Fruit fly (Drosophila melanogaster): ENCODE measurements around the gene ttk.

ttk gene

DNA sequence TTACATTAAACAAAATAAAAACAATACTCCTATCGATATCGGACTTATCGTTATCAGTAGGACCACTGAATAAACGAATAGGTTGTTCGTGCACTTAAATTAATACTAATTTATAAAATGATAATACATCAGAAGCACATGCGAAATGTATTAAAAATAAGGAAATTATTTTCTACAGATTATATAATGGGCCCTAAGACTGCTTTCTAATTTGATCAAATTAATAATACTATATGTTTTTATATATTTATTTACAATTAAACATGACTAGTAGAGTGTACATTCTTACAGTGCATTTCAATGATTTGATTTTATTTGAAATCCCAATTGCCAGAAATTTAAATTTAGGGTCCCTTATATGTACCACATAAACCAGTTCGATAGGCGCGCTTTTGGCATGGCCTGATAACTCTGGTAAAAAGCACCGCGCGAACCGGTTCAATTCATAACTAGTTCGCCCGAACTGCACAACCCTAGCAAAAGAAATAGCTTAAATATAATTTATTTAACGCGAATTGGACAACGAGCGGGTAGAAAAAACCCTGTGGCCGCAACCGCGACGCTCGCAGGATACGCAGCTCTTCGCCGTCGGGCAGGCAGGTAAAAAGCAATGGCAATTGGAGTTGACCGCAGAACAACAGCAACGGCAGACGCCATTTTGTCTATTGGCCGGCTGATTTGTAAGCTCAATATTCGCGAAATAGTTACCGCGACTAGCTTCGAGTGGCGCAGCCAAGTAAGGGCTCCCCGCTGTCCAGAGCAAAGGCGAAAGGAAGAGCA is 63.1 kb downstream of the ttk start, which contains the start of the genes CG2126 and faf (continued):
- TF ChIP-seq CG4360 (GFP tag; IDR thresholded peaks at IDR 0.05) (0 out of 2 replicates have a peak, but pooled peaks have one; percentile 22), HHEX (GFP tag; optimal IDR thresholded peaks at IDR 0.05) (peak; percentile 69), Fer2 (tag; optimal IDR thresholded peaks at IDR 0.05) (peak; percentile 80), CG5953 (GFP tag; IDR thresholded peaks at IDR 0.05) (0 out of 2 replicates have a peak, but pooled peaks have one; percentile 29), Dref (GFP tag; IDR thresholded peaks at IDR 0.05) (peak; percentile 59), sob (GFP tag; IDR thresholded peaks at IDR 0.05) (peak; percentile 64), Ets65A (GFP tag) (peak; percentile 82), mirr (GFP tag; optimal IDR thresholded peaks at IDR 0.05) (peak; percentile 47), CG3407 (GFP tag; optimal IDR thresholded peaks at IDR 0.05) (peak; percentile 65), CG1647 (GFP tag; optimal IDR thresholded peaks at IDR 0.05) (peak; percentile 6), BEAF-32 (GFP tag; optimal IDR thresholded peaks at IDR 0.05) (peak; percentile 62), CG18476 (GFP tag; optimal IDR thresholded peaks at IDR 0.05) (peak; percentile 40), CG2202 (tag; optimal IDR thresholded peaks at IDR 0.05) (peak; percentile 49), kah (GFP tag; optimal IDR thresholded peaks at IDR 0.05) (peak; percentile 24), HmgZ (tag; optimal IDR thresholded peaks at IDR 0.05) (peak; percentile 70), Hey (tag; optimal IDR thresholded peaks at IDR 0.05) (no peak), exex (tag; optimal IDR thresholded peaks at IDR 0.05) (peak; percentile 53), az2 (GFP tag; optimal IDR thresholded peaks at IDR 0.05) (peak; percentile 75), btn (GFP tag; optimal IDR thresholded peaks at IDR 0.05) (no peak), Dfd (GFP tag; optimal IDR thresholded peaks at IDR 0.05) (no peak), lmd (GFP tag; IDR thresholded peaks at IDR 0.05) (peak; percentile 80), ac (GFP tag; optimal IDR thresholded peaks at IDR 0.05) (no peak), CG2129 (GFP tag; IDR thresholded peaks at IDR 0.05; ENCODE audit: partially characterized antibody) (peak; percentile 16; the same call in 1 of the 2 replicates), lab (GFP tag; optimal IDR thresholded peaks at IDR 0.05) (no peak), Hsf (GFP tag; optimal IDR thresholded peaks at IDR 0.05) (peak; percentile 58), CG15479 (GFP tag; optimal IDR thresholded peaks at IDR 0.05) (no peak), aop (GFP tag; IDR thresholded peaks at IDR 0.05) (no peak), bowl (GFP tag; IDR thresholded peaks at IDR 0.05) (0 out of 2 replicates have a peak, but pooled peaks have one; percentile 32), CG4404 (GFP tag; IDR thresholded peaks at IDR 0.05) (peak; percentile 42), CG16779 (GFP tag; IDR thresholded peaks at IDR 0.05) (no peak), unpg (GFP tag; optimal IDR thresholded peaks at IDR 0.05) (peak; percentile 82), Ada2b (GFP tag; IDR thresholded peaks at IDR 0.05) (peak; percentile 68), gro (GFP tag; optimal IDR thresholded peaks at IDR 0.05) (peak; percentile 48), Blimp-1 (GFP tag; optimal IDR thresholded peaks at IDR 0.05) (peak; percentile 78), Six4 (GFP tag; optimal IDR thresholded peaks at IDR 0.05) (peak; percentile 70), bsh (GFP tag; optimal IDR thresholded peaks at IDR 0.05) (peak; percentile 15 to 79), CG9797 (GFP tag; optimal IDR thresholded peaks at IDR 0.05) (peak; percentile 30), CG9932 (GFP tag; IDR thresholded peaks at IDR 0.05) (peak; percentile 87), CG30020 (tag; optimal IDR thresholded peaks at IDR 0.05) (peak; percentile 65), CG34422 (GFP tag; IDR thresholded peaks at IDR 0.05) (peak; percentile 80; the same call in 2 of the 3 replicates), CrebB (tag; optimal IDR thresholded peaks at IDR 0.05) (no peak), CG9609 (GFP tag; optimal IDR thresholded peaks at IDR 0.05) (peak; percentile 45), run (tag; optimal IDR thresholded peaks at IDR 0.05) (no peak), CG11696 (GFP tag; IDR thresholded peaks at IDR 0.05) (peak; percentile 51), ems (GFP tag; optimal IDR thresholded peaks at IDR 0.05) (peak; percentile 47), CkIIα-i1 (GFP tag; IDR thresholded peaks at IDR 0.05) (no peak), pros (GFP tag; optimal IDR thresholded peaks at IDR 0.05) (no peak), CG7786 (GFP tag; optimal IDR thresholded peaks at IDR 0.05) (peak; percentile 56), CG7745 (tag; optimal IDR thresholded peaks at IDR 0.05) (no peak)

Measured in whole organism, embryonic.